Worm (Caenorhabditis elegans): ENCODE data around the gene spe-41.
"Not testable (repeated sequence)": the region's sequence is repeated elsewhere in the genome, so short reads cannot be mapped to it uniquely, and the experiment has no call there.

The spe-41 gene

DNA sequence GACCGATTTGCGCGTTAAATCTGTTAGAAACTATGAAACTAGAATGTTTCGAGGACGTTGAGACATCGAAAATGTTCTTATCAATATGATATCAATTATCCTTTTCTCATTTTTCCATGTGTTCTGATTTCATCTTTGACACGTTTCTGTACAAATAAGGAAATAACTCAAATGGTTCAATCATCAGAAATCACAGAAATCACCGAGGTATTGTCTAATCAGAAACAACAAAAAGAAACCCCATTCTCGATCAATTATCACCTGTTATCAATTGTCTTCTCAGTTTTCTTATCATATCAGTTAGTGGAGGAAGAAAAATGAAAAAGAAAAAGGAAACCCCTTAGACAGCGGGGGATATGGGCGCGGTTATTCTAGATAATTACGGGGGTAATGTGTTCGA lies 8.9 kb downstream of the spe-41 start:
- TF ChIP-seq nhr-27 (tag; optimal IDR thresholded peaks at IDR 0.05) (no peak), lin-40 (tag; optimal IDR thresholded peaks at IDR 0.05) (peak; percentile 7), nhr-80 (tag; optimal IDR thresholded peaks at IDR 0.05) (peak; percentile 44)

DNA sequence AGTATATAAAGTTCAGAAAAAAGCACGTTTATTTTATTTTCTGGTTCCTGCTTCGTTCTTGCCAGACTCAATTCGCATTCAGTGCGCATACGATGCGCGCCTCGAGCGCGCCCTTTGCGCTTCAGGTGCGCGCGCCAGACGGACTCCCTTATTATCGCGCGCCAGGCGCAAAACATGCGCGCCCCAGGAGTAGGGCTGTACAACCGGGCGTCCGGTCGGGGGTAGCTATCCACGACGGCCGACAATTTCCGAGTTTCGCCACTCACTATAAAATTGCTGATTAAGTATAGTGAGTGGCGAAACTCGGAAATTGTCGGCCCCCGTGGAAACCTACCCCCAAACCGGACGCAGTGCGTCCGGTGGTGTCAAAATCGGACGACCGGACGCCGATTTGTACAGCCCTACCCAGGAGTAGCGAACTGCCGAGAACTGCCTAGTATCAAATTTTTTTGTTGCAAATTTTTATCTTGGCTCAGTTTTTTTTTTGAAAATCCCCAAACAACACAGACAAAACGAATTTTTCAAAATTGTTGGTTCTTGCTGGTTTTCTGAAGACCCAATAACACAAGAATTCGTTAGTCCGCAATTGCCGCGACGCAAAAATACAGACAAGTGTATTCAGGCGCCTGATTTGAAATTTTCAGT lies 10.4 kb downstream of the spe-41 start:
- TF ChIP-seq mcd-1 (GFP tag; IDR thresholded peaks at IDR 0.05) (0 out of 2 replicates have a peak, but pooled peaks have one; percentile 10), egrh-3 (GFP tag; IDR thresholded peaks at IDR 0.05) (peak; percentile 42; the same call in 1 of the 2 replicates), snpc-4 (tag; optimal IDR thresholded peaks at IDR 0.05) (peak in 2 of 4 experiments; percentile 70 to 86)
- TF ChIP-seq snpc-4 (GFP tag; optimal IDR thresholded peaks at IDR 0.05), result not testable (repeated sequence)

ce11 chrIII:3431385-3431784 lies 12.6 kb downstream of the spe-41 start, which contains the start of gene K01A11.1:
Gene K01A11.1, minus strand, starts transcription at chrIII:3431485.
- TF ChIP-seq nhr-27 (tag; optimal IDR thresholded peaks at IDR 0.05) (no peak), hlh-12 (tag; optimal IDR thresholded peaks at IDR 0.05) (no peak), T07F8.4 (tag; optimal IDR thresholded peaks at IDR 0.05) (no peak), F55B11.4 (tag; optimal IDR thresholded peaks at IDR 0.05; ENCODE audit: borderline replicate concordance, insufficient read depth) (no peak), ceh-79 (tag; optimal IDR thresholded peaks at IDR 0.05) (no peak), Y56A3A.18 (GFP tag; IDR thresholded peaks at IDR 0.05) (no peak), lin-35 (GFP tag; optimal IDR thresholded peaks at IDR 0.05) (no peak), attf-6 (GFP tag; IDR thresholded peaks at IDR 0.05) (no peak), ztf-18 (tag; optimal IDR thresholded peaks at IDR 0.05) (no peak), F37B4.10 (GFP tag; IDR thresholded peaks at IDR 0.05) (no peak), madf-3 (GFP tag; IDR thresholded peaks at IDR 0.05) (no peak), snpc-1.1 (tag; optimal IDR thresholded peaks at IDR 0.05; ENCODE audit: insufficient read depth) (no peak), snpc-3.4 (tag; optimal IDR thresholded peaks at IDR 0.05) (no peak), Y67H2A.10 (GFP tag; conservative IDR thresholded peaks at IDR 0.05) (no peak), ceh-91 (GFP tag; IDR thresholded peaks at IDR 0.05) (no peak)

DNA sequence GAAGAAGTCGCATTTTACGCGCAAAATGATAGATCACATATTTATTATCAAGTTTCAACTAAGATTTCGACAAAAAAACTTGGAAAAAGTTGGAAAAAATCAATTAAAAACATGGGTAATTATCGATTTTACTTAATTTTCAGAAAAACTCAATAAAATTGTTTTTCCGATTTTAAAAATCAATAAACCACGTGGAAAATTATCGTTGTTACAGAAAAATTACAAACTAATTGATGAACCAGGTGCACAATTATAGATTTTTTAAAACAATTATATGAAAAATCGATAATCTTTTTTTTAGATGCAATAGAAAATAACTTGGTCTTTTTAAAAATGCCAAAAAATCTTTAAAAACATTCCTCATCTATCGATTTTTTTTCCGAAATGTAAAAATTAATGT lies 13.3 kb downstream of the spe-41 start:
- no peak for TF ChIP-seq athp-1 (tag; optimal IDR thresholded peaks at IDR 0.05)
- no peak for TF ChIP-seq attf-5 (GFP tag; optimal IDR thresholded peaks at IDR 0.05)
- TF ChIP-seq dpff-1 (tag; optimal IDR thresholded peaks at IDR 0.05), result no peak
- no peak for TF ChIP-seq C17E4.6 (GFP tag; IDR thresholded peaks at IDR 0.05)
- TF ChIP-seq nhr-120 (GFP tag; IDR thresholded peaks at IDR 0.05), result no peak
- TF ChIP-seq F23B12.7 (tag; optimal IDR thresholded peaks at IDR 0.05; ENCODE audit: insufficient read depth), result no peak
- TF ChIP-seq snpc-1.1 (tag; optimal IDR thresholded peaks at IDR 0.05; ENCODE audit: insufficient read depth), result no peak

ce11 chrIII:3429761-3430160 lies 14.2 kb downstream of the spe-41 start:
- no peak for TF ChIP-seq aptf-3 (GFP tag; IDR thresholded peaks at IDR 0.05)

DNA sequence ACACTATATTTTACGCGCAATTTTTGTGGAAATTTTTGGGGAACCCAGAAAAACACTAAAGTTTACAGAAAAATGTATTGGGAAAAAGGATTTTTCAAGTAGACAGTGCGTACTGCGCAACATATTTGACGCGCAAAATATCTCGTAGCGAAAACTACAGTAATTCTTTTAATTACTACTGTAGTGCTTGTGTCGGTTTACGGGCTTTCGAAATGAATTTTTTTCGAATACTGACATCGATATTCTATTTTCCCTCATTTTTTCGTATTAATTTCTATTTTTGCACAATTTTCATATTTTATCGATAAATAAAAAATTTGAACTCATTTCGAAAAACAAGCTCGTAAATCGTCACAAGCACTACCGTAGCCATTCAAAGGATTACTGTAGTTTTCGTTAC lies 15.4 kb downstream of the spe-41 start:
- TF ChIP-seq hsf-1 (GFP tag; IDR thresholded peaks at IDR 0.05) (no peak), nhr-179 (tag; optimal IDR thresholded peaks at IDR 0.05) (no peak), ztf-3 (GFP tag; optimal IDR thresholded peaks at IDR 0.05) (no peak), bed-2 (GFP tag; IDR thresholded peaks at IDR 0.05) (no peak), lsl-1 (GFP tag; optimal IDR thresholded peaks at IDR 0.05) (peak; percentile 16), pha-4 (tag; optimal IDR thresholded peaks at IDR 0.05) (no peak)

Data from whole organism, young adult.